Fruit fly (Drosophila melanogaster) whole organism, embryonic: ENCODE data around the gene CG1965.

ENCODE experiments used
- Atf-2 ChIP-seq: fragments of 200-800 bp; sonication (Bioruptor generic); optimal IDR thresholded peaks from 2 replicates; lab custom pipeline; 2016; ENCODE audit warnings: missing biosample characterization, missing genetic modification characterization
- Blimp-1 ChIP-seq: fragments of 200-800 bp; sonication (Bioruptor generic); optimal IDR thresholded peaks from 3 replicates; lab custom pipeline; 2018; ENCODE audit warnings: missing biosample characterization, missing genetic modification characterization, mild to moderate bottlenecking, moderate library complexity, missing genetic modification reagents
- CG11085 ChIP-seq: fragments of 200-800 bp; sonication (Bioruptor generic); IDR thresholded peaks from 2 replicates; pipeline ENCODE4 v1.3.6; 2022; ENCODE audit warnings: missing biosample characterization, missing genetic modification characterization
- CG11723 ChIP-seq: fragments of 200-800 bp; sonication (Bioruptor generic); optimal IDR thresholded peaks from 2 replicates; lab custom pipeline; 2017; ENCODE audit warnings: missing biosample characterization, mild to moderate bottlenecking, missing genetic modification characterization
- CG14014 ChIP-seq: fragments of 200-800 bp; sonication (Bioruptor generic); IDR thresholded peaks from 2 replicates; pipeline ENCODE4 v1.3.6; 2022; ENCODE audit warnings: missing biosample characterization, missing genetic modification characterization
- CG14860 ChIP-seq: fragments of 200-800 bp; sonication (Bioruptor generic); IDR thresholded peaks from 3 replicates; pipeline ENCODE4 v1.3.6; 2022; ENCODE audit warnings: missing biosample characterization, missing genetic modification characterization; ENCODE audit not compliant: partially characterized antibody
- CG15011 ChIP-seq: fragments of 200-800 bp; sonication (Bioruptor generic); optimal IDR thresholded peaks from 3 replicates; lab custom pipeline; 2018; ENCODE audit warnings: missing biosample characterization, mild to moderate bottlenecking, missing genetic modification characterization
- CG1529 ChIP-seq: fragments of 200-800 bp; sonication (Bioruptor generic); optimal IDR thresholded peaks from 3 replicates; lab custom pipeline; 2018; ENCODE audit warnings: missing biosample characterization, missing genetic modification characterization
- CG15479 ChIP-seq: fragments of 200-800 bp; sonication (Bioruptor generic); optimal IDR thresholded peaks from 3 replicates; lab custom pipeline; 2019; ENCODE audit warnings: missing biosample characterization, mild to moderate bottlenecking, missing genetic modification characterization, moderate library complexity
- CG17802 ChIP-seq: fragments of 200-800 bp; sonication (Bioruptor generic); optimal IDR thresholded peaks from 2 replicates; lab custom pipeline; 2018; ENCODE audit warnings: missing biosample characterization, mild to moderate bottlenecking, missing genetic modification characterization, moderate library complexity
- CG18619 ChIP-seq: fragments of 200-800 bp; sonication (Bioruptor generic); optimal IDR thresholded peaks from 3 replicates; lab custom pipeline; 2017; ENCODE audit warnings: missing biosample characterization, mild to moderate bottlenecking, missing genetic modification characterization
- CG31224 ChIP-seq: fragments of 200-800 bp; sonication (Bioruptor generic); IDR thresholded peaks from 2 replicates; pipeline ENCODE4 v1.3.6; 2022; ENCODE audit warnings: missing biosample characterization, missing genetic modification characterization
- CG32772 ChIP-seq: fragments of 200-800 bp; sonication (Bioruptor generic); IDR thresholded peaks from 2 replicates; pipeline ENCODE4 v1.3.6; 2022; ENCODE audit warnings: missing biosample characterization, missing genetic modification characterization
- CG33213 ChIP-seq: fragments of 200-800 bp; sonication (Bioruptor generic); optimal IDR thresholded peaks from 3 replicates; lab custom pipeline; 2016; ENCODE audit warnings: missing biosample characterization, missing genetic modification characterization
- CG34224 ChIP-seq: fragments of 200-800 bp; sonication (Bioruptor generic); IDR thresholded peaks from 3 replicates; pipeline ENCODE4 v1.3.6; 2022; ENCODE audit warnings: missing biosample characterization, missing genetic modification characterization; ENCODE audit not compliant: partially characterized antibody
- CG34376 ChIP-seq: fragments of 200-800 bp; sonication (Bioruptor generic); optimal IDR thresholded peaks from 2 replicates; lab custom pipeline; 2018; ENCODE audit warnings: missing biosample characterization, mild to moderate bottlenecking, missing genetic modification characterization
- CG7839 ChIP-seq: fragments of 200-800 bp; sonication (Bioruptor generic); optimal IDR thresholded peaks from 3 replicates; lab custom pipeline; 2018; ENCODE audit warnings: missing biosample characterization, mild to moderate bottlenecking, missing genetic modification characterization, moderate library complexity
- CG7963 ChIP-seq: fragments of 200-800 bp; sonication (Bioruptor generic); IDR thresholded peaks from 3 replicates; pipeline ENCODE4 v1.3.6; 2022; ENCODE audit warnings: missing biosample characterization, missing genetic modification characterization; ENCODE audit not compliant: partially characterized antibody
- CG9437 ChIP-seq: fragments of 200-800 bp; sonication (Bioruptor generic); optimal IDR thresholded peaks from 2 replicates; lab custom pipeline; 2018; ENCODE audit warnings: missing biosample characterization, mild to moderate bottlenecking, missing genetic modification characterization
- CG9727 ChIP-seq: fragments of 200-800 bp; sonication (Bioruptor generic); optimal IDR thresholded peaks from 3 replicates; lab custom pipeline; 2017; ENCODE audit warnings: missing biosample characterization, mild to moderate bottlenecking, missing genetic modification characterization
- Camta ChIP-seq: fragments of 200-800 bp; sonication (Bioruptor generic); optimal IDR thresholded peaks from 2 replicates; lab custom pipeline; 2016; ENCODE audit warnings: missing biosample characterization, missing genetic modification characterization
- E2f2 ChIP-seq: fragments of 200-800 bp; sonication (Bioruptor generic); IDR thresholded peaks from 2 replicates; pipeline ENCODE4 v1.3.6; 2022; ENCODE audit warnings: missing biosample characterization, missing genetic modification characterization
- Eip74EF ChIP-seq, 2 experiments: fragments of 200-800 bp in 1 of 2; fragments of >200 bp in 1 of 2; sonication (Bioruptor generic) in 1 of 2; optimal IDR thresholded peaks; 2 replicates each; lab custom pipeline; 2017 to 2019; ENCODE audit warnings: missing biosample characterization in 2 of 2, missing genetic modification characterization in 2 of 2, mild to moderate bottlenecking in 1 of 2, moderate library complexity in 1 of 2
- Hr3 ChIP-seq: fragments of 200-800 bp; sonication (Bioruptor generic); optimal IDR thresholded peaks from 3 replicates; lab custom pipeline; 2016; ENCODE audit warnings: missing biosample characterization, missing genetic modification characterization
- MBD-R2 ChIP-seq: fragments of 200-800 bp; sonication (Bioruptor generic); IDR thresholded peaks from 2 replicates; pipeline ENCODE4 v1.3.6; 2022; ENCODE audit warnings: missing biosample characterization, missing genetic modification characterization
- MESR4 ChIP-seq: fragments of 200-800 bp; sonication (Bioruptor generic); optimal IDR thresholded peaks from 2 replicates; lab custom pipeline; 2018; ENCODE audit warnings: missing biosample characterization, mild to moderate bottlenecking, missing genetic modification characterization, moderate library complexity
- Pdp1 ChIP-seq, 2 experiments: fragments of 200-800 bp; sonication (Bioruptor generic); optimal IDR thresholded peaks; 3 replicates each; lab custom pipeline; 2016; ENCODE audit warnings: missing biosample characterization in 2 of 2, missing genetic modification characterization in 2 of 2, mild to moderate bottlenecking in 1 of 2, moderate library complexity in 1 of 2
- Scr ChIP-seq: fragments of 200-800 bp; sonication (Bioruptor generic); IDR thresholded peaks from 2 replicates; pipeline ENCODE4 v1.3.6; 2022; ENCODE audit warnings: missing biosample characterization, missing genetic modification characterization; ENCODE audit not compliant: partially characterized antibody
- abd-A ChIP-seq: fragments of 200-800 bp; sonication (Bioruptor generic); optimal IDR thresholded peaks from 3 replicates; lab custom pipeline; 2019; ENCODE audit warnings: missing biosample characterization, mild to moderate bottlenecking, missing genetic modification characterization, moderate library complexity
- cas ChIP-seq: fragments of 200-800 bp; sonication (Bioruptor generic); IDR thresholded peaks from 2 replicates; pipeline ENCODE4 v1.3.6; 2022; ENCODE audit warnings: missing biosample characterization, missing genetic modification characterization
- chm ChIP-seq: fragments of 200-800 bp; sonication (Bioruptor generic); IDR thresholded peaks from 2 replicates; pipeline ENCODE4 v1.3.6; 2022; ENCODE audit warnings: missing biosample characterization, missing genetic modification characterization
- chn ChIP-seq: fragments of 200-800 bp; sonication (Bioruptor generic); optimal IDR thresholded peaks from 2 replicates; lab custom pipeline; 2016; ENCODE audit warnings: missing biosample characterization, missing genetic modification characterization
- emc ChIP-seq: fragments of 200-800 bp; sonication (Bioruptor generic); optimal IDR thresholded peaks from 2 replicates; lab custom pipeline; 2016; ENCODE audit warnings: missing biosample characterization, missing genetic modification characterization
- gce ChIP-seq: fragments of 200-800 bp; sonication (Bioruptor generic); IDR thresholded peaks from 3 replicates; pipeline ENCODE4 v1.3.6; 2022; ENCODE audit warnings: missing biosample characterization, missing genetic modification characterization
- jigr1 ChIP-seq: fragments of 200-800 bp; sonication (Bioruptor generic); IDR thresholded peaks from 3 replicates; pipeline ENCODE4 v1.3.6; 2022; ENCODE audit warnings: missing biosample characterization, missing genetic modification characterization
- kni ChIP-seq: fragments of 200-800 bp; sonication (Bioruptor generic); optimal IDR thresholded peaks from 3 replicates; lab custom pipeline; 2017; ENCODE audit warnings: mild to moderate bottlenecking, missing biosample characterization, missing genetic modification reagents, missing genetic modification characterization
- lmd ChIP-seq: fragments of 200-800 bp; sonication (Bioruptor generic); IDR thresholded peaks from 2 replicates; pipeline ENCODE4 v1.3.6; 2022; ENCODE audit warnings: missing biosample characterization, missing genetic modification characterization
- nom ChIP-seq: fragments of 200-800 bp; sonication (Bioruptor generic); optimal IDR thresholded peaks from 2 replicates; lab custom pipeline; 2017; ENCODE audit warnings: missing biosample characterization, missing genetic modification characterization, mild to moderate bottlenecking, moderate library complexity, missing genetic modification reagents
- oc ChIP-seq: fragments of 200-800 bp; sonication (Bioruptor generic); optimal IDR thresholded peaks from 2 replicates; lab custom pipeline; 2018; ENCODE audit warnings: missing biosample characterization, mild to moderate bottlenecking, missing genetic modification characterization, moderate library complexity
- org-1 ChIP-seq: fragments of 200-800 bp; sonication (Bioruptor generic); optimal IDR thresholded peaks from 2 replicates; lab custom pipeline; 2017; ENCODE audit warnings: missing biosample characterization, missing genetic modification characterization
- pita ChIP-seq: fragments of 200-800 bp; sonication (Bioruptor generic); optimal IDR thresholded peaks from 2 replicates; lab custom pipeline; 2017; ENCODE audit warnings: missing biosample characterization, mild to moderate bottlenecking, missing genetic modification characterization
- rib ChIP-seq: fragments of 200-800 bp; sonication (Bioruptor generic); IDR thresholded peaks from 2 replicates; pipeline ENCODE4 v1.3.6; 2022; ENCODE audit warnings: missing biosample characterization, missing genetic modification characterization
- run ChIP-seq: fragments of 200-800 bp; sonication (Bioruptor generic); optimal IDR thresholded peaks from 3 replicates; lab custom pipeline; 2018; ENCODE audit warnings: missing biosample characterization, mild to moderate bottlenecking, missing genetic modification characterization
- sd ChIP-seq: fragments of 200-800 bp; sonication (Bioruptor generic); optimal IDR thresholded peaks from 3 replicates; lab custom pipeline; 2018; ENCODE audit warnings: missing biosample characterization, mild to moderate bottlenecking, missing genetic modification characterization, moderate library complexity
- sob ChIP-seq: fragments of 200-800 bp; sonication (Bioruptor generic); IDR thresholded peaks from 2 replicates; pipeline ENCODE4 v1.3.6; 2022; ENCODE audit warnings: missing biosample characterization, missing genetic modification characterization
- trh ChIP-seq: fragments of 200-800 bp; sonication (Bioruptor generic); optimal IDR thresholded peaks from 2 replicates; lab custom pipeline; 2016; ENCODE audit warnings: missing biosample characterization, missing genetic modification characterization
- tx ChIP-seq: fragments of 200-800 bp; sonication (Bioruptor generic); optimal IDR thresholded peaks from 2 replicates; lab custom pipeline; 2016; ENCODE audit warnings: missing biosample characterization, missing genetic modification characterization
- wdn ChIP-seq: fragments of 200-800 bp; sonication (Bioruptor generic); IDR thresholded peaks from 2 replicates; pipeline ENCODE4 v1.3.6; 2022; ENCODE audit warnings: missing biosample characterization, missing genetic modification characterization
- zf30C ChIP-seq: fragments of 200-800 bp; sonication (Bioruptor generic); optimal IDR thresholded peaks from 3 replicates; lab custom pipeline; 2018; ENCODE audit warnings: missing biosample characterization, mild to moderate bottlenecking, missing genetic modification characterization

The CG1965 gene

DNA sequence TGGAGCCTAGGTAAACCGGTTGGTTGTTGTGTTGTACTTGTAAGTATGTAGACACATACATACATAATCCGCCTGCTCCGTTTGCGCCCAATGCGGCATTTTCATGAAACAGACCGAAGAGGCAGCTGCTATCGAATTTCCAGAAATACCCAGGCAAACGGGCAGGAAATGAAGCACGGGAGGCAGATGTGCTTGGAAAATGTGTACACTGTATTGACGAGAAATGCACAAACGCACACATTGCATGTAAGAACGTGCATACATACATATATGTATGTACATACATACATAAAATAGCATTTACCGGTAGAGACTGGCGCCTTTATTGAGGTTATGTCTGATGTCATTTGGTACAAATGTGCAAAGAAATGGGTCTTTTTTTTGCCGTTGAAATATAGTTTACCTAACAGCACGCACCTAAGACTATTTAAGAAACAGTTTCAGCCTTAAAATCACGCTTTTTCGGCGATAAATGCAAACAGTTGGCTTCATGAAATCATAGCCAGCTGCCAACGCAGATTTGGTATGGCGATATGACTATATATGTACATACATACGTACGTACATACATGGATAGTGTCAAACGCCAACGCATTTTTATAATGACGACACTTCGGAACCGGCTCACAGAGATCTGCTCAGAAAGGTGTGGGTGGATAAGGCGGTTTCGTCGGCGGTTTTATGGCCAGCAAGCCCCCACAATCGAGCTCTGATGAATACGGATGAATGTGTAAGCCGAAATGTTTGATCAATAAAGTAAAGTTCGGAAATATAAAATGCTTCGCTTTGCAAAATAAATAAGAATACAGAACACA, 22.5 kb downstream of the CG1965 start (continued):
- TF ChIP-seq abd-A (tag; lab: Kevin White, UChicago): peak; percentile 29
- no peak for TF ChIP-seq Atf-2 (GFP tag; lab: Kevin White, UChicago)
- TF ChIP-seq CG34224 (GFP tag; lab: Robert Waterston, UW): peak; percentile 40; the same call in 1 of the 3 replicates
- peak; percentile 70 for TF ChIP-seq CG15479 (GFP tag; lab: Kevin White, UChicago)
- TF ChIP-seq rib: peak; percentile 46; the same call in 1 of the 2 replicates
- no peak for TF ChIP-seq chn (GFP tag; lab: Kevin White, UChicago)
- TF ChIP-seq pita (GFP tag; lab: Kevin White, UChicago): no peak
- no peak for TF ChIP-seq CG14860 (GFP tag; lab: Robert Waterston, UW)
- peak; percentile 45; the same call in 1 of the 2 replicates for TF ChIP-seq chm
- TF ChIP-seq CG32772 (GFP tag; lab: Robert Waterston, UW): no peak
- TF ChIP-seq CG7839 (tag; lab: Kevin White, UChicago): no peak
- TF ChIP-seq lmd (GFP tag; lab: Robert Waterston, UW): no peak
- no peak for TF ChIP-seq zf30C (GFP tag; lab: Kevin White, UChicago)
- no peak for TF ChIP-seq Hr3 (GFP tag; lab: Kevin White, UChicago)
- TF ChIP-seq CG9437 (GFP tag; lab: Kevin White, UChicago): no peak
- peak; percentile 84 for TF ChIP-seq kni
- no peak; the same call in 1 of the 2 replicates for TF ChIP-seq E2f2
- TF ChIP-seq CG33213: no peak
- no peak for TF ChIP-seq trh (GFP tag; lab: Kevin White, UChicago)
- TF ChIP-seq MESR4 (GFP tag; lab: Kevin White, UChicago): peak; percentile 19
- TF ChIP-seq sob: no peak
- TF ChIP-seq CG18619 (GFP tag; lab: Kevin White, UChicago): no peak
- no peak for TF ChIP-seq Blimp-1 (GFP tag; lab: Kevin White, UChicago)
- no peak for TF ChIP-seq CG15011 (GFP tag; lab: Kevin White, UChicago)
- peak; percentile 65 for TF ChIP-seq CG31224 (GFP tag; lab: Robert Waterston, UW)
- peak; percentile 10 for TF ChIP-seq CG1529 (GFP tag; lab: Kevin White, UChicago)
- TF ChIP-seq Eip74EF (GFP tag; optimal IDR thresholded peaks at IDR 0.05; lab: Kevin White, UChicago): no peak
- no peak for TF ChIP-seq CG34376 (GFP tag; lab: Kevin White, UChicago)
- 0 out of 2 replicates have a peak, but pooled peaks have one; percentile 11 for TF ChIP-seq CG14014 (GFP tag; lab: Robert Waterston, UW)
- TF ChIP-seq cas (GFP tag; lab: Robert Waterston, UW): no peak
- no peak for TF ChIP-seq wdn (GFP tag; lab: Robert Waterston, UW)
- TF ChIP-seq MBD-R2 (GFP tag; lab: Robert Waterston, UW): peak; percentile 40; the same call in 1 of the 2 replicates
- TF ChIP-seq run: no peak
- no peak for TF ChIP-seq CG11723 (GFP tag; lab: Kevin White, UChicago)
- TF ChIP-seq tx (GFP tag; lab: Kevin White, UChicago): peak; percentile 31
- TF ChIP-seq sd (tag; lab: Kevin White, UChicago): peak; percentile 34
- no peak for TF ChIP-seq oc (tag; lab: Kevin White, UChicago)
- TF ChIP-seq CG7963: no peak
- TF ChIP-seq org-1 (GFP tag; lab: Kevin White, UChicago): no peak
- TF ChIP-seq gce: no peak
- no peak for TF ChIP-seq jigr1
- TF ChIP-seq Camta: no peak
- no peak for TF ChIP-seq Scr (GFP tag; lab: Robert Waterston, UW)
- TF ChIP-seq nom (GFP tag; lab: Kevin White, UChicago): no peak
- TF ChIP-seq CG17802 (tag; lab: Kevin White, UChicago): no peak
- no peak for TF ChIP-seq CG9727
- no peak for TF ChIP-seq emc (GFP tag; lab: Kevin White, UChicago)
- no peak for TF ChIP-seq CG11085 (GFP tag; lab: Robert Waterston, UW)
- no peak for TF ChIP-seq Pdp1 (GFP tag; optimal IDR thresholded peaks at IDR 0.05; lab: Kevin White, UChicago)
